Worm (Caenorhabditis elegans) whole organism, mixed stage, embryonic: ENCODE data around the gene sri-7.

Experiments
- M03D4.4 ChIP-seq: sonication (generic microtip); optimal IDR thresholded peaks from 2 replicates; lab custom pipeline; 2017; ENCODE audit warnings: mild to moderate bottlenecking, missing genetic modification characterization, missing compliant biosample characterization
- bed-3 ChIP-seq: fragments of 200-800 bp; sonication (Bioruptor generic); optimal IDR thresholded peaks from 3 replicates; lab custom pipeline; 2018; ENCODE audit warnings: mild to moderate bottlenecking, missing genetic modification characterization, moderate library complexity, missing compliant biosample characterization
- blmp-1 ChIP-seq: fragments of 150-350 bp; optimal IDR thresholded peaks from 2 replicates; lab custom pipeline; 2014; ENCODE audit warnings: missing biosample characterization, missing genetic modification characterization
- ceh-39 ChIP-seq: fragments of 150-350 bp; optimal IDR thresholded peaks from 2 replicates; lab custom pipeline; 2014; ENCODE audit warnings: missing biosample characterization, missing genetic modification characterization
- ceh-83 ChIP-seq: fragments of 200-800 bp; sonication (Bioruptor generic); optimal IDR thresholded peaks from 2 replicates; lab custom pipeline; 2018; ENCODE audit warnings: mild to moderate bottlenecking, missing genetic modification characterization, missing compliant biosample characterization
- ces-1 ChIP-seq: fragments of 150-350 bp; optimal IDR thresholded peaks from 2 replicates; lab custom pipeline; 2014; ENCODE audit warnings: missing biosample characterization, missing genetic modification reagents, missing genetic modification characterization
- cnd-1 ChIP-seq: fragments of 200-800 bp; sonication (Bioruptor generic); optimal IDR thresholded peaks from 2 replicates; lab custom pipeline; 2018; ENCODE audit warnings: mild to moderate bottlenecking, missing genetic modification characterization, missing compliant biosample characterization
- drap-1 ChIP-seq: fragments of 200-800 bp; sonication (Bioruptor generic); optimal IDR thresholded peaks from 3 replicates; lab custom pipeline; 2018; ENCODE audit warnings: mild to moderate bottlenecking, missing genetic modification characterization, missing compliant biosample characterization
- elt-1 ChIP-seq: sonication (generic microtip); optimal IDR thresholded peaks from 2 replicates; lab custom pipeline; 2017; ENCODE audit warnings: missing genetic modification characterization, mild to moderate bottlenecking, missing compliant biosample characterization, antibody characterized with exemption, moderate library complexity, borderline replicate concordance; ENCODE audit not compliant: insufficient read depth
- elt-3 ChIP-seq: fragments of 150-350 bp; optimal IDR thresholded peaks from 2 replicates; lab custom pipeline; 2014; ENCODE audit warnings: missing biosample characterization, missing genetic modification characterization
- flh-1 ChIP-seq: fragments of 200-800 bp; sonication (Bioruptor generic); optimal IDR thresholded peaks from 2 replicates; lab custom pipeline; 2018; ENCODE audit warnings: mild to moderate bottlenecking, missing genetic modification characterization, moderate library complexity, missing compliant biosample characterization
- ham-2 ChIP-seq: fragments of 200-800 bp; sonication (Bioruptor generic); optimal IDR thresholded peaks from 2 replicates; lab custom pipeline; 2018; ENCODE audit warnings: mild to moderate bottlenecking, missing genetic modification characterization, missing compliant biosample characterization
- hlh-1 ChIP-seq: fragments of 150-350 bp; optimal IDR thresholded peaks from 2 replicates; lab custom pipeline; 2014; ENCODE audit warnings: missing biosample characterization, missing genetic modification reagents, missing genetic modification characterization
- lin-13 ChIP-seq: fragments of 150-350 bp; optimal IDR thresholded peaks from 2 replicates; lab custom pipeline; 2014; ENCODE audit warnings: missing biosample characterization, missing genetic modification characterization
- lin-32 ChIP-seq: fragments of 200-800 bp; sonication (Bioruptor generic); optimal IDR thresholded peaks from 2 replicates; lab custom pipeline; 2018; ENCODE audit warnings: mild to moderate bottlenecking, missing genetic modification characterization, missing compliant biosample characterization
- lsy-2 ChIP-seq: fragments of 150-350 bp; optimal IDR thresholded peaks from 2 replicates; lab custom pipeline; 2014; ENCODE audit warnings: missing biosample characterization, missing genetic modification characterization
- mab-5 ChIP-seq: fragments of 150-350 bp; optimal IDR thresholded peaks from 2 replicates; lab custom pipeline; 2014; ENCODE audit warnings: missing biosample characterization, missing genetic modification characterization
- mep-1 ChIP-seq: fragments of 150-350 bp; optimal IDR thresholded peaks from 2 replicates; lab custom pipeline; 2017; ENCODE audit warnings: missing biosample characterization, missing genetic modification reagents, missing genetic modification characterization, inconsistent platforms
- mls-2 ChIP-seq: sonication (generic microtip); optimal IDR thresholded peaks from 2 replicates; lab custom pipeline; 2016; ENCODE audit warnings: mild to moderate bottlenecking, missing genetic modification characterization, moderate library complexity, missing compliant biosample characterization
- nhr-12 ChIP-seq: fragments of 150-350 bp; optimal IDR thresholded peaks from 2 replicates; lab custom pipeline; 2014; ENCODE audit warnings: missing biosample characterization, missing genetic modification characterization
- nhr-2 ChIP-seq: fragments of 150-350 bp; optimal IDR thresholded peaks from 2 replicates; lab custom pipeline; 2014; ENCODE audit warnings: missing biosample characterization, missing genetic modification characterization
- nhr-237 ChIP-seq: fragments of 150-350 bp; optimal IDR thresholded peaks from 2 replicates; lab custom pipeline; 2014; ENCODE audit warnings: missing biosample characterization, missing genetic modification characterization
- nhr-28 ChIP-seq: fragments of 150-350 bp; optimal IDR thresholded peaks from 2 replicates; lab custom pipeline; 2014; ENCODE audit warnings: missing biosample characterization, missing genetic modification characterization
- nhr-76 ChIP-seq: sonication (generic microtip); optimal IDR thresholded peaks from 2 replicates; lab custom pipeline; 2017; ENCODE audit warnings: missing biosample characterization, missing genetic modification characterization
- pha-4 ChIP-seq: fragments of 150-350 bp; optimal IDR thresholded peaks from 2 replicates; lab custom pipeline; 2018; ENCODE audit warnings: missing biosample characterization, missing genetic modification reagents, missing genetic modification characterization
- sem-2 ChIP-seq: fragments of 200-800 bp; sonication (Bioruptor generic); optimal IDR thresholded peaks from 2 replicates; lab custom pipeline; 2018; ENCODE audit warnings: mild to moderate bottlenecking, missing genetic modification characterization, missing compliant biosample characterization
- sptf-1 ChIP-seq: sonication (generic microtip); optimal IDR thresholded peaks from 2 replicates; lab custom pipeline; 2017; ENCODE audit warnings: mild to moderate bottlenecking, missing genetic modification characterization, moderate library complexity, missing compliant biosample characterization
- tbx-8 ChIP-seq: fragments of 200-800 bp; sonication (Bioruptor generic); optimal IDR thresholded peaks from 2 replicates; lab custom pipeline; 2018; ENCODE audit warnings: mild to moderate bottlenecking, missing genetic modification characterization, moderate library complexity, missing compliant biosample characterization
- unc-120 ChIP-seq: sonication (generic microtip); optimal IDR thresholded peaks from 2 replicates; lab custom pipeline; 2017; ENCODE audit warnings: missing genetic modification characterization, missing compliant biosample characterization; ENCODE audit not compliant: poor library complexity, severe bottlenecking
- unc-39 ChIP-seq: fragments of 150-350 bp; optimal IDR thresholded peaks from 2 replicates; lab custom pipeline; 2014; ENCODE audit warnings: missing biosample characterization, missing genetic modification characterization
- unc-62 ChIP-seq: fragments of 150-350 bp; optimal IDR thresholded peaks from 2 replicates; lab custom pipeline; 2014; ENCODE audit warnings: missing biosample characterization, missing genetic modification reagents, missing genetic modification characterization
- zip-8 ChIP-seq: fragments of 150-350 bp; optimal IDR thresholded peaks from 2 replicates; lab custom pipeline; 2014; ENCODE audit warnings: missing biosample characterization, missing genetic modification characterization
- ztf-11 ChIP-seq: fragments of 150-350 bp; optimal IDR thresholded peaks from 2 replicates; lab custom pipeline; 2014; ENCODE audit warnings: missing biosample characterization, missing genetic modification characterization

Gene sri-7

ce11 chrV:15367770-15368169 is 32.4 kb upstream of the sri-7 start:
- TF ChIP-seq unc-39 (tag; lab: Kevin White, UChicago) (no peak), drap-1 (GFP tag; lab: Kevin White, UChicago) (no peak), unc-62 (GFP tag; lab: Kevin White, UChicago) (no peak), ztf-11 (tag; lab: Kevin White, UChicago) (no peak), mab-5 (tag; lab: Kevin White, UChicago) (no peak), nhr-12 (tag; lab: Kevin White, UChicago) (no peak), mls-2 (tag; lab: Kevin White, UChicago) (no peak), sem-2 (GFP tag; lab: Kevin White, UChicago) (no peak), pha-4 (tag; lab: Kevin White, UChicago) (no peak), lin-13 (no peak), elt-3 (tag; lab: Kevin White, UChicago) (no peak), ham-2 (GFP tag; lab: Kevin White, UChicago) (no peak), nhr-237 (tag; lab: Kevin White, UChicago) (no peak), mep-1 (tag; lab: Kevin White, UChicago) (no peak), ceh-39 (tag; lab: Kevin White, UChicago) (no peak), cnd-1 (no peak)
- TF ChIP-seq, all 35 proteins: peak for 0

ce11 chrV:15369707-15370106 is 30.4 kb upstream of the sri-7 start, which contains the start of gene nhr-269:
nhr-269 (minus strand) TSS chrV:15369807.
- TF ChIP-seq mep-1 (tag; lab: Kevin White, UChicago) (no peak), ceh-83 (GFP tag; lab: Kevin White, UChicago) (no peak), nhr-28 (no peak), ces-1 (GFP tag; lab: Kevin White, UChicago) (no peak), pha-4 (tag; lab: Kevin White, UChicago) (no peak), ham-2 (GFP tag; lab: Kevin White, UChicago) (no peak), unc-39 (tag; lab: Kevin White, UChicago) (no peak), elt-1 (tag; lab: Kevin White, UChicago) (no peak), flh-1 (GFP tag; lab: Kevin White, UChicago) (no peak)

- TF ChIP-seq mab-5 (tag; lab: Kevin White, UChicago): no peak
- TF ChIP-seq nhr-2 (tag; lab: Kevin White, UChicago): no peak
- no peak for TF ChIP-seq ham-2 (GFP tag; lab: Kevin White, UChicago)
- TF ChIP-seq ceh-39 (tag; lab: Kevin White, UChicago): no peak
- no peak for TF ChIP-seq tbx-8
- no peak for TF ChIP-seq sem-2 (GFP tag; lab: Kevin White, UChicago)
- no peak for TF ChIP-seq zip-8 (tag; lab: Kevin White, UChicago)
- TF ChIP-seq lin-32 (GFP tag; lab: Kevin White, UChicago): no peak
- TF ChIP-seq cnd-1: no peak
- no peak for TF ChIP-seq nhr-76 (tag; lab: Kevin White, UChicago)
- TF ChIP-seq lsy-2: no peak
- TF ChIP-seq ceh-83 (GFP tag; lab: Kevin White, UChicago): no peak
- TF ChIP-seq, all 35 proteins: peak for 0
Measured at ce11 chrV:15376223-15376622, 23.9 kb upstream of the sri-7 start, which contains the start of gene srh-52. srh-52 (minus strand) TSS chrV:15376323.

ce11 chrV:15377903-15378302 is 22.2 kb upstream of the sri-7 start, which contains the start of gene srh-122:
srh-122 (minus strand) TSS chrV:15378003.
- TF ChIP-seq lsy-2 (no peak), unc-39 (tag; lab: Kevin White, UChicago) (no peak), elt-3 (tag; lab: Kevin White, UChicago) (no peak), nhr-237 (tag; lab: Kevin White, UChicago) (no peak), pha-4 (tag; lab: Kevin White, UChicago) (no peak), unc-120 (tag; lab: Kevin White, UChicago) (no peak), hlh-1 (tag; lab: Kevin White, UChicago) (no peak), blmp-1 (no peak), sem-2 (GFP tag; lab: Kevin White, UChicago) (no peak), lin-32 (GFP tag; lab: Kevin White, UChicago) (no peak), ham-2 (GFP tag; lab: Kevin White, UChicago) (no peak)
- TF ChIP-seq, all 35 proteins: peak for 0

- no peak for TF ChIP-seq mab-5 (tag; lab: Kevin White, UChicago)
- TF ChIP-seq unc-39 (tag; lab: Kevin White, UChicago): no peak
- no peak for TF ChIP-seq nhr-2 (tag; lab: Kevin White, UChicago)
- no peak for TF ChIP-seq flh-1 (GFP tag; lab: Kevin White, UChicago)
- TF ChIP-seq elt-3 (tag; lab: Kevin White, UChicago): no peak
- TF ChIP-seq M03D4.4 (tag; lab: Kevin White, UChicago): no peak
- TF ChIP-seq zip-8 (tag; lab: Kevin White, UChicago): no peak
- TF ChIP-seq unc-120 (tag; lab: Kevin White, UChicago): no peak
- no peak for TF ChIP-seq pha-4 (tag; lab: Kevin White, UChicago)
- no peak for TF ChIP-seq lin-32 (GFP tag; lab: Kevin White, UChicago)
- no peak for TF ChIP-seq nhr-237 (tag; lab: Kevin White, UChicago)
- no peak for TF ChIP-seq lsy-2
- TF ChIP-seq sptf-1 (tag; lab: Kevin White, UChicago): no peak
- no peak for TF ChIP-seq bed-3 (GFP tag; lab: Kevin White, UChicago)
- TF ChIP-seq ceh-83 (GFP tag; lab: Kevin White, UChicago): no peak
- TF ChIP-seq elt-1 (tag; lab: Kevin White, UChicago): no peak
- TF ChIP-seq hlh-1 (tag; lab: Kevin White, UChicago): no peak
- no peak for TF ChIP-seq ces-1 (GFP tag; lab: Kevin White, UChicago)
- no peak for TF ChIP-seq mep-1 (tag; lab: Kevin White, UChicago)
- TF ChIP-seq ztf-11 (tag; lab: Kevin White, UChicago): no peak
- TF ChIP-seq, all 35 proteins: peak for 0
Measured at ce11 chrV:15379817-15380216, 20.3 kb upstream of the sri-7 start, which contains the start of gene srh-251. srh-251 (minus strand) TSS chrV:15379917.
